Fruit fly (Drosophila melanogaster) Kc167 (cell line): ENCODE measurements around the gene Plp.

Experiments used
- insv ChIP-seq: fragments of >200 bp; optimal IDR thresholded peaks from 3 replicates; lab custom pipeline; 2018; ENCODE audit warnings: missing external identifiers
- psq ChIP-seq: fragments of >200 bp; optimal IDR thresholded peaks from 2 replicates; lab custom pipeline; 2017; ENCODE audit warnings: missing external identifiers
- ttk ChIP-seq: sonication (Bioruptor generic); optimal IDR thresholded peaks from 2 replicates; lab custom pipeline; 2017; ENCODE audit warnings: missing external identifiers

- no peak for TF ChIP-seq psq (lab: Kevin White, UChicago)
- TF ChIP-seq ttk (lab: Kevin White, UChicago): no peak
- TF ChIP-seq insv: no peak
These were observed 47.7 kb upstream of the Plp start, which contains the start of gene Pdi for dm6 chr3L:15142004-15142890.
